Worm (Caenorhabditis elegans) whole organism, early embryonic: ENCODE data around the gene glb-10.

Experiments
- F13C5.2 ChIP-seq: sonication (generic microtip); optimal IDR thresholded peaks from 2 replicates; lab custom pipeline; 2017; ENCODE audit warnings: mild to moderate bottlenecking, missing genetic modification characterization, inconsistent platforms, missing compliant biosample characterization
- ama-1 ChIP-seq: fragments of 150-350 bp; optimal IDR thresholded peaks from 2 replicates; lab custom pipeline; 2014
- ceh-36 ChIP-seq: sonication (generic microtip); optimal IDR thresholded peaks from 2 replicates; lab custom pipeline; 2016; ENCODE audit warnings: missing genetic modification characterization, inconsistent platforms, missing compliant biosample characterization
- ets-7 ChIP-seq: sonication (generic microtip); optimal IDR thresholded peaks from 2 replicates; lab custom pipeline; 2016; ENCODE audit warnings: missing genotype, missing genetic modification characterization, missing compliant biosample characterization
- flt-1 ChIP-seq: fragments of 200-800 bp; sonication (Bioruptor generic); IDR thresholded peaks from 2 replicates; pipeline ENCODE4 v1.3.6; 2022; ENCODE audit warnings: missing genetic modification characterization, missing compliant biosample characterization
- pes-1 ChIP-seq: fragments of 200-800 bp; sonication (Bioruptor generic); IDR thresholded peaks from 2 replicates; pipeline ENCODE4 v1.3.6; 2022; ENCODE audit warnings: missing genetic modification reagents, missing genetic modification characterization, missing compliant biosample characterization
- scrt-1 ChIP-seq: fragments of 200-800 bp; sonication (Bioruptor generic); IDR thresholded peaks from 2 replicates; pipeline ENCODE4 v1.3.6; 2022; ENCODE audit warnings: missing genetic modification characterization, missing compliant biosample characterization
- sea-1 ChIP-seq: fragments of 200-800 bp; sonication (Bioruptor generic); conservative IDR thresholded peaks from 2 replicates; pipeline ENCODE4 v1.3.6; 2022; ENCODE audit warnings: missing genetic modification characterization, missing compliant biosample characterization
- tbx-37 ChIP-seq: fragments of 200-800 bp; sonication (Bioruptor generic); conservative IDR thresholded peaks from 2 replicates; pipeline ENCODE4 v1.3.6; 2022; ENCODE audit warnings: missing genetic modification reagents, missing genetic modification characterization, missing compliant biosample characterization
- tra-4 ChIP-seq: sonication (generic microtip); optimal IDR thresholded peaks from 2 replicates; lab custom pipeline; 2017; ENCODE audit warnings: missing genetic modification characterization, missing compliant biosample characterization

DNA sequence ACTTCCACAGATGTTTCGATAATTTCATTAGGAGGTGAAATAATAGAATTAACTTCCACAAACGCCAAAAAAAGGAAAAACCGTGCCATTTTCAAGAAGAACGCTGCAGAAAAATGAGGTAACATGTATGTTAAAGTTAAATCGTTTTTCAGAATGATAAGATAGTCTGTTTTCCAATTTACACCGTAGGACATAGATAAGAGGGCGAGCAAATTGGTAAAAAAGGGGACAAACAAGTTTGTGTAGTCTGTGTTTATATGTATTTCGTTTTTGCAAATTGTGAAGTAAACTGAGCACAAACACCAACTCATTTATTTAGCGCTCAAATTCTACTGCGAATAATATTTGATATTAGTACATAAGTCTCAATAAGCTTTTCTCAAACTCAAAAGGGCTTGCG, 49.2 kb downstream of the glb-10 start, which contains the start of gene F13H8.11:
- TF ChIP-seq tra-4 (tag; lab: Kevin White, UChicago) (no peak), sea-1 (no peak), flt-1 (GFP tag; lab: Robert Waterston, UW) (no peak), ama-1 (no peak), scrt-1 (GFP tag; lab: Robert Waterston, UW) (no peak), tbx-37 (GFP tag; lab: Robert Waterston, UW) (no peak), F13C5.2 (tag; lab: Kevin White, UChicago) (no peak), ets-7 (tag; lab: Kevin White, UChicago) (no peak), pes-1 (GFP tag; lab: Robert Waterston, UW) (no peak), ceh-36 (tag; lab: Kevin White, UChicago) (no peak)
